Worm (Caenorhabditis elegans) whole organism, mixed stage, embryonic: Measurements from ENCODE around the gene ugtp-1.

ENCODE experiments used
- M03D4.4 ChIP-seq: sonication (generic microtip); optimal IDR thresholded peaks from 2 replicates; lab custom pipeline; 2017; ENCODE audit warnings: mild to moderate bottlenecking, missing genetic modification characterization, missing compliant biosample characterization
- bed-3 ChIP-seq: fragments of 200-800 bp; sonication (Bioruptor generic); optimal IDR thresholded peaks from 3 replicates; lab custom pipeline; 2018; ENCODE audit warnings: mild to moderate bottlenecking, missing genetic modification characterization, moderate library complexity, missing compliant biosample characterization
- blmp-1 ChIP-seq: fragments of 150-350 bp; optimal IDR thresholded peaks from 2 replicates; lab custom pipeline; 2014; ENCODE audit warnings: missing biosample characterization, missing genetic modification characterization
- ceh-39 ChIP-seq: fragments of 150-350 bp; optimal IDR thresholded peaks from 2 replicates; lab custom pipeline; 2014; ENCODE audit warnings: missing biosample characterization, missing genetic modification characterization
- ceh-43 ChIP-seq: fragments of 200-800 bp; sonication (Bioruptor generic); optimal IDR thresholded peaks from 2 replicates; lab custom pipeline; 2018; ENCODE audit warnings: mild to moderate bottlenecking, missing genetic modification characterization, moderate library complexity, missing compliant biosample characterization
- ceh-83 ChIP-seq: fragments of 200-800 bp; sonication (Bioruptor generic); optimal IDR thresholded peaks from 2 replicates; lab custom pipeline; 2018; ENCODE audit warnings: mild to moderate bottlenecking, missing genetic modification characterization, missing compliant biosample characterization
- ces-1 ChIP-seq: fragments of 150-350 bp; optimal IDR thresholded peaks from 2 replicates; lab custom pipeline; 2014; ENCODE audit warnings: missing biosample characterization, missing genetic modification reagents, missing genetic modification characterization
- cnd-1 ChIP-seq: fragments of 200-800 bp; sonication (Bioruptor generic); optimal IDR thresholded peaks from 2 replicates; lab custom pipeline; 2018; ENCODE audit warnings: mild to moderate bottlenecking, missing genetic modification characterization, missing compliant biosample characterization
- drap-1 ChIP-seq: fragments of 200-800 bp; sonication (Bioruptor generic); optimal IDR thresholded peaks from 3 replicates; lab custom pipeline; 2018; ENCODE audit warnings: mild to moderate bottlenecking, missing genetic modification characterization, missing compliant biosample characterization
- elt-3 ChIP-seq: fragments of 150-350 bp; optimal IDR thresholded peaks from 2 replicates; lab custom pipeline; 2014; ENCODE audit warnings: missing biosample characterization, missing genetic modification characterization
- ham-2 ChIP-seq: fragments of 200-800 bp; sonication (Bioruptor generic); optimal IDR thresholded peaks from 2 replicates; lab custom pipeline; 2018; ENCODE audit warnings: mild to moderate bottlenecking, missing genetic modification characterization, missing compliant biosample characterization
- hlh-1 ChIP-seq: fragments of 150-350 bp; optimal IDR thresholded peaks from 2 replicates; lab custom pipeline; 2014; ENCODE audit warnings: missing biosample characterization, missing genetic modification reagents, missing genetic modification characterization
- lin-13 ChIP-seq: fragments of 150-350 bp; optimal IDR thresholded peaks from 2 replicates; lab custom pipeline; 2014; ENCODE audit warnings: missing biosample characterization, missing genetic modification characterization
- lin-32 ChIP-seq: fragments of 200-800 bp; sonication (Bioruptor generic); optimal IDR thresholded peaks from 2 replicates; lab custom pipeline; 2018; ENCODE audit warnings: mild to moderate bottlenecking, missing genetic modification characterization, missing compliant biosample characterization
- mab-5 ChIP-seq: fragments of 150-350 bp; optimal IDR thresholded peaks from 2 replicates; lab custom pipeline; 2014; ENCODE audit warnings: missing biosample characterization, missing genetic modification characterization
- mep-1 ChIP-seq: fragments of 150-350 bp; optimal IDR thresholded peaks from 2 replicates; lab custom pipeline; 2017; ENCODE audit warnings: missing biosample characterization, missing genetic modification reagents, missing genetic modification characterization, inconsistent platforms
- mls-2 ChIP-seq: sonication (generic microtip); optimal IDR thresholded peaks from 2 replicates; lab custom pipeline; 2016; ENCODE audit warnings: mild to moderate bottlenecking, missing genetic modification characterization, moderate library complexity, missing compliant biosample characterization
- nhr-2 ChIP-seq: fragments of 150-350 bp; optimal IDR thresholded peaks from 2 replicates; lab custom pipeline; 2014; ENCODE audit warnings: missing biosample characterization, missing genetic modification characterization
- nhr-237 ChIP-seq: fragments of 150-350 bp; optimal IDR thresholded peaks from 2 replicates; lab custom pipeline; 2014; ENCODE audit warnings: missing biosample characterization, missing genetic modification characterization
- nhr-28 ChIP-seq: fragments of 150-350 bp; optimal IDR thresholded peaks from 2 replicates; lab custom pipeline; 2014; ENCODE audit warnings: missing biosample characterization, missing genetic modification characterization
- nhr-76 ChIP-seq: sonication (generic microtip); optimal IDR thresholded peaks from 2 replicates; lab custom pipeline; 2017; ENCODE audit warnings: missing biosample characterization, missing genetic modification characterization
- pha-4 ChIP-seq: fragments of 150-350 bp; optimal IDR thresholded peaks from 2 replicates; lab custom pipeline; 2018; ENCODE audit warnings: missing biosample characterization, missing genetic modification reagents, missing genetic modification characterization
- sem-2 ChIP-seq: fragments of 200-800 bp; sonication (Bioruptor generic); optimal IDR thresholded peaks from 2 replicates; lab custom pipeline; 2018; ENCODE audit warnings: mild to moderate bottlenecking, missing genetic modification characterization, missing compliant biosample characterization
- snpc-4 ChIP-seq: fragments of 150-350 bp; optimal IDR thresholded peaks from 2 replicates; lab custom pipeline; 2014; ENCODE audit warnings: missing biosample characterization, missing genetic modification characterization
- sptf-1 ChIP-seq: sonication (generic microtip); optimal IDR thresholded peaks from 2 replicates; lab custom pipeline; 2017; ENCODE audit warnings: mild to moderate bottlenecking, missing genetic modification characterization, moderate library complexity, missing compliant biosample characterization
- tbx-8 ChIP-seq: fragments of 200-800 bp; sonication (Bioruptor generic); optimal IDR thresholded peaks from 2 replicates; lab custom pipeline; 2018; ENCODE audit warnings: mild to moderate bottlenecking, missing genetic modification characterization, moderate library complexity, missing compliant biosample characterization
- unc-120 ChIP-seq: sonication (generic microtip); optimal IDR thresholded peaks from 2 replicates; lab custom pipeline; 2017; ENCODE audit warnings: missing genetic modification characterization, missing compliant biosample characterization; ENCODE audit not compliant: poor library complexity, severe bottlenecking
- unc-39 ChIP-seq: fragments of 150-350 bp; optimal IDR thresholded peaks from 2 replicates; lab custom pipeline; 2014; ENCODE audit warnings: missing biosample characterization, missing genetic modification characterization
- zip-8 ChIP-seq: fragments of 150-350 bp; optimal IDR thresholded peaks from 2 replicates; lab custom pipeline; 2014; ENCODE audit warnings: missing biosample characterization, missing genetic modification characterization
- ztf-11 ChIP-seq: fragments of 150-350 bp; optimal IDR thresholded peaks from 2 replicates; lab custom pipeline; 2014; ENCODE audit warnings: missing biosample characterization, missing genetic modification characterization

Gene ugtp-1

ce11 chrIII:8717231-8717694 is 33.2 kb downstream of the ugtp-1 start, which contains the start of gene mrpl-11:
TSS of gene mrpl-11 (plus strand) at chrIII:8717644.
- no peak for TF ChIP-seq nhr-28 (tag; lab: Kevin White, UChicago)
- TF ChIP-seq blmp-1 (tag; lab: Kevin White, UChicago) = no peak
- no peak for TF ChIP-seq unc-39 (tag; lab: Kevin White, UChicago)
- TF ChIP-seq ham-2 (GFP tag; lab: Kevin White, UChicago) = no peak
- no peak for TF ChIP-seq nhr-76 (tag; lab: Kevin White, UChicago)
- no peak for TF ChIP-seq ceh-83
- no peak for TF ChIP-seq mls-2 (tag; lab: Kevin White, UChicago)
- TF ChIP-seq mep-1 = no peak
- no peak for TF ChIP-seq mab-5 (tag; lab: Kevin White, UChicago)
- no peak for TF ChIP-seq nhr-2
- TF ChIP-seq hlh-1 = no peak
- no peak for TF ChIP-seq snpc-4 (tag; lab: Kevin White, UChicago)
- TF ChIP-seq drap-1 (GFP tag; lab: Kevin White, UChicago) = no peak
- no peak for TF ChIP-seq sptf-1 (tag; lab: Kevin White, UChicago)
- no peak for TF ChIP-seq lin-32 (GFP tag; lab: Kevin White, UChicago)
- TF ChIP-seq M03D4.4 (tag; lab: Kevin White, UChicago) = no peak
- TF ChIP-seq zip-8 (tag; lab: Kevin White, UChicago) = no peak
- TF ChIP-seq elt-3 (tag; lab: Kevin White, UChicago) = no peak
- no peak for TF ChIP-seq ceh-43 (GFP tag; lab: Kevin White, UChicago)
- TF ChIP-seq, all 35 proteins: peak for 0

ce11 chrIII:8716084-8716483 is 34.4 kb downstream of the ugtp-1 start, which contains the start of gene B0303.14:
TSS of gene B0303.14 (minus strand) at chrIII:8716184.
- no peak for TF ChIP-seq bed-3
- no peak for TF ChIP-seq nhr-2
- no peak for TF ChIP-seq hlh-1
- TF ChIP-seq mls-2 (tag; lab: Kevin White, UChicago) = no peak
- TF ChIP-seq tbx-8 = no peak
- no peak for TF ChIP-seq M03D4.4 (tag; lab: Kevin White, UChicago)
- TF ChIP-seq ces-1 = no peak
- TF ChIP-seq sptf-1 (tag; lab: Kevin White, UChicago) = no peak
- TF ChIP-seq sem-2 = no peak
- TF ChIP-seq mep-1 = no peak
- no peak for TF ChIP-seq snpc-4 (tag; lab: Kevin White, UChicago)
- TF ChIP-seq unc-120 = no peak
- TF ChIP-seq nhr-237 (tag; lab: Kevin White, UChicago) = no peak

- TF ChIP-seq lin-32 (GFP tag; lab: Kevin White, UChicago) (no peak), drap-1 (GFP tag; lab: Kevin White, UChicago) (no peak), ceh-39 (tag; lab: Kevin White, UChicago) (no peak)
Observed at ce11 chrIII:8712968-8713367, 37.5 kb downstream of the ugtp-1 start.

- TF ChIP-seq mab-5 (tag; lab: Kevin White, UChicago) (no peak), lin-13 (tag; lab: Kevin White, UChicago) (no peak), ztf-11 (tag; lab: Kevin White, UChicago) (no peak), nhr-76 (tag; lab: Kevin White, UChicago) (no peak), bed-3 (no peak), drap-1 (GFP tag; lab: Kevin White, UChicago) (no peak), snpc-4 (tag; lab: Kevin White, UChicago) (no peak), mls-2 (tag; lab: Kevin White, UChicago) (no peak)
Observed at ce11 chrIII:8710310-8710709, 40.2 kb downstream of the ugtp-1 start, which contains the start of gene B0303.11. TSS of gene B0303.11 (minus strand) at chrIII:8710410.

ce11 chrIII:8709735-8710134 is 40.8 kb downstream of the ugtp-1 start:
- TF ChIP-seq ceh-43 (GFP tag; lab: Kevin White, UChicago) = no peak
- TF ChIP-seq mls-2 (tag; lab: Kevin White, UChicago) = no peak

ce11 chrIII:8704765-8705164 is 45.7 kb downstream of the ugtp-1 start, which contains the start of gene B0303.16:
TSS of gene B0303.16 (plus strand) at chrIII:8705065.
- TF ChIP-seq ceh-83 (no peak), cnd-1 (tag; lab: Kevin White, UChicago) (no peak), unc-39 (tag; lab: Kevin White, UChicago) (no peak), sem-2 (no peak), lin-32 (GFP tag; lab: Kevin White, UChicago) (no peak), pha-4 (tag; lab: Kevin White, UChicago) (no peak), M03D4.4 (tag; lab: Kevin White, UChicago) (no peak), ceh-39 (tag; lab: Kevin White, UChicago) (no peak), ztf-11 (tag; lab: Kevin White, UChicago) (no peak), ceh-43 (GFP tag; lab: Kevin White, UChicago) (no peak), mls-2 (tag; lab: Kevin White, UChicago) (no peak), nhr-28 (tag; lab: Kevin White, UChicago) (no peak), lin-13 (tag; lab: Kevin White, UChicago) (no peak), blmp-1 (tag; lab: Kevin White, UChicago) (no peak), mep-1 (no peak), drap-1 (GFP tag; lab: Kevin White, UChicago) (no peak)
- TF ChIP-seq, all 35 proteins: peak for 0
